Worm (Caenorhabditis elegans): Measurements from ENCODE around the gene K08F8.15.

K08F8.15 gene

DNA sequence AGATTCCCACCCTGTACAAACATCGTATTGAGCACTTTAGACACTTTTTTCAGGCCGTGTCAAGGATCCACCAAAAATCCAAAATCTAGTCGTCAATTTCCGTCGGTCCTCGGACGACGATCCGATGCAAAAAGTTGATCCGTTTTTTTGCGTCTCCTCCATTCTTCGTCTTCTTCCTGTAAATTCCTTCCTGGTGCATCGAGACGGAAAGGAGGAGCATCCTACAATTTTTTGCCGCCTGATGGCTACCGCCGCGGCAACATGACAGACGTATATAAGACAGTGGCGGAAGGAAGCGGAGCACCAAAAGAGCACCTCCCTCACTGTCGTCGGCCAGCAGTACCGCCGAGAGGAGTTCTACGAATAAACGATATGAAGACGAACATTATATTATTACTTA, 34.2 kb downstream of the K08F8.15 start, which contains the start of gene appg-2:
appg-2 (plus strand) TSS at position 301 of the 400 bp plus-strand sequence.
- TF ChIP-seq arid-1 (GFP tag; conservative IDR thresholded peaks at IDR 0.05): no peak
- no peak for TF ChIP-seq skn-1 (tag; optimal IDR thresholded peaks at IDR 0.05)
- no peak for TF ChIP-seq hlh-11 (tag; optimal IDR thresholded peaks at IDR 0.05)
- no peak for TF ChIP-seq F37D6.2 (tag; optimal IDR thresholded peaks at IDR 0.05)
- TF ChIP-seq Y105C5A.15 (GFP tag; IDR thresholded peaks at IDR 0.05): no peak
- no peak for TF ChIP-seq mdt-29 (GFP tag; IDR thresholded peaks at IDR 0.05)
- no peak for TF ChIP-seq lin-38 (GFP tag; IDR thresholded peaks at IDR 0.05)
- TF ChIP-seq mxl-3 (GFP tag; optimal IDR thresholded peaks at IDR 0.05): no peak
- no peak for TF ChIP-seq nhr-6 (tag; optimal IDR thresholded peaks at IDR 0.05)
- no peak for TF ChIP-seq vab-7 (GFP tag; IDR thresholded peaks at IDR 0.05)
- no peak for TF ChIP-seq hmg-1.1 (GFP tag; IDR thresholded peaks at IDR 0.05)
- no peak for TF ChIP-seq unc-130 (GFP tag; optimal IDR thresholded peaks at IDR 0.05)
- TF ChIP-seq nhr-10 (tag; optimal IDR thresholded peaks at IDR 0.05): no peak
- no peak for TF ChIP-seq spr-1 (tag; optimal IDR thresholded peaks at IDR 0.05)
- TF ChIP-seq rbr-2 (tag; optimal IDR thresholded peaks at IDR 0.05): no peak
- no peak for TF ChIP-seq ztf-11 (tag; optimal IDR thresholded peaks at IDR 0.05)
- TF ChIP-seq ZK337.2 (GFP tag; IDR thresholded peaks at IDR 0.05): no peak

DNA sequence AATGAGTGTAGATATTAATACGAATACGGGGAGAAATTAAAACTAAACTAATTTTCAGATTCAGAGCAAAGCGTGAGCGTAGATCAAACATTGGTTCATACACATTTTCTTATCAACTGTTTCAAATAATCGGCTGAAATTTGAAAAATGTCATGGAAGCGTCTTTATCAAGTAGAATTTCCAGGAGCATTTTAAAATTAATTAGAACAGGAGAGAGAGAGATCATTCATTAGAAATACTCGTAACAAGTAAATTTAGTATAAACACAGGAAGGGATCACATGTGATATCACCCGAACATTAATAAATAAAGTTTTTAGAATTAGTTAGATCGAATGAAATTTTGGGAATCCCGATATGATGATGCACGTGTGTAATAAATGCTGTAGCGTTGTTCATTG, 40.3 kb downstream of the K08F8.15 start, which contains the start of gene pho-13:
pho-13 (minus strand) TSS at position 101 of the 400 bp plus-strand sequence.
- peak; percentile 18 for TF ChIP-seq pqm-1 (tag; optimal IDR thresholded peaks at IDR 0.05)
- TF ChIP-seq lin-29 (GFP tag; IDR thresholded peaks at IDR 0.05): no peak
- TF ChIP-seq dpl-1 (GFP tag; optimal IDR thresholded peaks at IDR 0.05): no peak

DNA sequence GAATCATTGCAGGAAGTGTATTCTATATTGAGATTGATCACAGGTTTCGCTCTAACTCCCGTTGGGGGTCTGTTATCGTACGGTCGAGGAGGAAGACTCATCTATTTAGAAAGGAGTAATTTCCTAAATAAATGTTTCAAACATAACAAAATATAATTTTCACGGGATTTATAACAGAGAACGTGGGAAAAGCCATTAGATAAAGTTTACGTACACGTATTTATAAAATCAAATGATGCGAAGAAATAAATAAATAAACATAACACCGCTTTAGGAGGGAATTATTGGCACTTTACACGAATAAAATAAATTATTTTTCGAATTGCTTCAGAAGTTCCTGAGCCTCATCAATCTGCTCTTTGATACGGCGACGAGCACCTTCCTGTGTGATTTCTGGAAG, 41.9 kb downstream of the K08F8.15 start, which contains the start of gene F07H5.10:
F07H5.10 (minus strand) TSS at position 101 of the 400 bp plus-strand sequence.
- TF ChIP-seq Y5F2A.4 (GFP tag; optimal IDR thresholded peaks at IDR 0.05) (no peak), aha-1 (tag) (peak; percentile 23)

DNA sequence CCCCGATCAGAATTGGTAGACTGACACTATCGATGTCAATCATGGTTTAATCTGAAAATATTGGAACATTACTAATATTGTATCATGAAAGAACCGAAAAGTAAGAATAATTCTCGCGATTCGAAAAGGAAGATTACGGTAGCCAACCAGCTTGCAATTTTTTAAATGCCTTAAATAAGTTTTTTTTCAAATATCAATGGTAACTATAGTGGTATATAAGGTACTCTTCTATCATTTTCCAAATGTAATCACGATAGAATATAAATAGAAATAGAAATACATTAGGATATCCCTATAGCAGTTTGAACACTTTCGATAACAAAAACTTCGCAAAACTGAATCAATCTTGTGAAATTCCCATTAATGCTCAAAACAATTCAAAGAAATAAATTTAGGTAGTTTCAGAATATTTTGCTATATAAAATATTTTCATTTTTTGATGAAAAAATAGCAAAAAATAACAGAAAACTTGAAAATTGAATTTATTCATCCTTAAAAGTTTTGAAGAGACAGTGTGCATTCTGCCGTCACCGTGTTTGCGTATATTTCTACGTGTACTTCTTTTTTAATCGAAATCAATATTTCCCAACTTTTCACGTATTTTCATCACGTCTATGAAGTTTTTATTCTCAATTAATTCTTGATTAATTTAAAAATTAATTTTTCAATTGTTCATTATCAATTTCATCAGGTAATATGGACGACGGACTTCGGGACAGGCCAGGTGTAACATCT, 44.2 kb downstream of the K08F8.15 start, which contains the start of the genes F46C5.9 and rer-1:
F46C5.9 (minus strand) TSS at position 51 of the 735 bp plus-strand sequence.
rer-1 (plus strand) TSS at position 692 of the 735 bp plus-strand sequence.
- no peak for TF ChIP-seq hmg-1.1 (GFP tag; IDR thresholded peaks at IDR 0.05)
- TF ChIP-seq Y105C5A.15 (GFP tag; IDR thresholded peaks at IDR 0.05): no peak
- no peak for TF ChIP-seq ceh-20 (GFP tag; IDR thresholded peaks at IDR 0.05)
- TF ChIP-seq lin-38 (GFP tag; IDR thresholded peaks at IDR 0.05): no peak
- no peak for TF ChIP-seq pha-4 (GFP tag; IDR thresholded peaks at IDR 0.05)
- peak; percentile 75 for TF ChIP-seq pha-4 (tag; optimal IDR thresholded peaks at IDR 0.05)
- TF ChIP-seq zfp-3 (GFP tag; conservative IDR thresholded peaks at IDR 0.05): no peak
- TF ChIP-seq aha-1 (tag): peak; percentile 55
- no peak for TF ChIP-seq cey-2 (tag; optimal IDR thresholded peaks at IDR 0.05; ENCODE audit: borderline replicate concordance, insufficient read depth)
- TF ChIP-seq mxl-2 (GFP tag; conservative IDR thresholded peaks at IDR 0.05): no peak
- TF ChIP-seq nhr-111 (GFP tag; optimal IDR thresholded peaks at IDR 0.05): no peak
- TF ChIP-seq fkh-10 (GFP tag; optimal IDR thresholded peaks at IDR 0.05): no peak
- TF ChIP-seq pqm-1 (tag; optimal IDR thresholded peaks at IDR 0.05): no peak
- no peak for TF ChIP-seq ceh-82 (tag; optimal IDR thresholded peaks at IDR 0.05)
- TF ChIP-seq dmd-6 (GFP tag; IDR thresholded peaks at IDR 0.05): no peak
- TF ChIP-seq duxl-1 (tag; optimal IDR thresholded peaks at IDR 0.05; ENCODE audit: poor library complexity): no peak
- no peak for TF ChIP-seq lin-15B (tag; optimal IDR thresholded peaks at IDR 0.05)
- TF ChIP-seq egl-43 (GFP tag; IDR thresholded peaks at IDR 0.05): no peak
- peak in 1 of 2 experiments; percentile 75 for TF ChIP-seq lsy-2 (tag; optimal IDR thresholded peaks at IDR 0.05)
- TF ChIP-seq mes-2 (tag; optimal IDR thresholded peaks at IDR 0.05; ENCODE audit: poor library complexity, severe bottlenecking): peak; percentile 26
- no peak for TF ChIP-seq ZK546.5 (tag; optimal IDR thresholded peaks at IDR 0.05)
- TF ChIP-seq set-16 (GFP tag; IDR thresholded peaks at IDR 0.05): no peak
- no peak for TF ChIP-seq lin-13 (GFP tag; optimal IDR thresholded peaks at IDR 0.05)
- no peak for TF ChIP-seq unc-62 (GFP tag; optimal IDR thresholded peaks at IDR 0.05 in 1 of 2)
- no peak for TF ChIP-seq unc-62 (tag; optimal IDR thresholded peaks at IDR 0.05)
- TF ChIP-seq dpl-1 (GFP tag; optimal IDR thresholded peaks at IDR 0.05): peak; percentile 27
- TF ChIP-seq snpc-1.2 (GFP tag; IDR thresholded peaks at IDR 0.05): no peak
- no peak for TF ChIP-seq ceh-44 (GFP tag; IDR thresholded peaks at IDR 0.05)
- no peak for TF ChIP-seq ceh-28 (tag; optimal IDR thresholded peaks at IDR 0.05)

All from whole organism, L4 larva.